Worm (Caenorhabditis elegans) whole organism, late embryonic: ENCODE data around the gene F36D4.1.

Experiments used
- ceh-31 ChIP-seq: sonication (generic microtip); optimal IDR thresholded peaks from 2 replicates; lab custom pipeline; 2016; ENCODE audit warnings: missing genetic modification characterization, missing compliant biosample characterization
- ceh-45 ChIP-seq: fragments of 200-800 bp; sonication (Bioruptor generic); IDR thresholded peaks from 2 replicates; pipeline ENCODE4 v1.3.6; 2022; ENCODE audit warnings: missing genetic modification reagents, missing genetic modification characterization, missing compliant biosample characterization
- elt-2 ChIP-seq: sonication (generic microtip); optimal IDR thresholded peaks from 2 replicates; lab custom pipeline; 2016; ENCODE audit warnings: missing genetic modification reagents, missing genetic modification characterization, missing compliant biosample characterization
- ets-4 ChIP-seq: sonication (generic microtip); optimal IDR thresholded peaks from 2 replicates; lab custom pipeline; 2016; ENCODE audit warnings: missing genetic modification characterization, missing compliant biosample characterization
- eyg-1 ChIP-seq: sonication (generic microtip); optimal IDR thresholded peaks from 2 replicates; lab custom pipeline; 2016; ENCODE audit warnings: missing genotype, missing genetic modification characterization, missing compliant biosample characterization
- fkh-6 ChIP-seq: sonication (generic microtip); optimal IDR thresholded peaks from 2 replicates; lab custom pipeline; 2016; ENCODE audit warnings: missing genetic modification characterization, missing compliant biosample characterization
- hlh-15 ChIP-seq: sonication (generic microtip); optimal IDR thresholded peaks from 2 replicates; lab custom pipeline; 2016; ENCODE audit warnings: missing genetic modification characterization, missing compliant biosample characterization
- hlh-30 ChIP-seq: sonication (generic microtip); optimal IDR thresholded peaks from 2 replicates; lab custom pipeline; 2017; ENCODE audit warnings: antibody characterized with exemption, missing genetic modification characterization, missing compliant biosample characterization; ENCODE audit not compliant: insufficient read depth
- hlh-8 ChIP-seq: sonication (generic microtip); optimal IDR thresholded peaks from 2 replicates; lab custom pipeline; 2016; ENCODE audit warnings: missing genotype, missing genetic modification characterization, missing compliant biosample characterization
- pag-3 ChIP-seq: sonication (generic microtip); optimal IDR thresholded peaks from 2 replicates; lab custom pipeline; 2016; ENCODE audit warnings: missing compliant biosample characterization, missing genetic modification characterization, borderline replicate concordance
- pqm-1 ChIP-seq: sonication (generic microtip); optimal IDR thresholded peaks from 2 replicates; lab custom pipeline; 2016; ENCODE audit warnings: missing genetic modification characterization, missing compliant biosample characterization
- ttx-3 ChIP-seq: sonication (generic microtip); optimal IDR thresholded peaks from 2 replicates; lab custom pipeline; 2016; ENCODE audit warnings: missing genetic modification reagents, missing genetic modification characterization, missing compliant biosample characterization
- unc-3 ChIP-seq, 2 experiments: fragments of 200-800 bp in 1 of 2; sonication (Bioruptor generic) in 1 of 2; sonication (generic microtip) in 1 of 2; conservative IDR thresholded peaks in 1 of 2; optimal IDR thresholded peaks in 1 of 2; 2 replicates each; pipeline versions ENCODE4 v1.3.6 to Lab custom; 2016 to 2022; ENCODE audit warnings: missing compliant biosample characterization in 2 of 2, missing genetic modification characterization in 2 of 2, missing genetic modification reagents in 1 of 2

ce11 chrV:9423539-9423938 is 6.8 kb downstream of the F36D4.1 start:
- TF ChIP-seq hlh-30 (tag; lab: Kevin White, UChicago) (no peak), eyg-1 (tag; lab: Kevin White, UChicago) (no peak), ceh-45 (GFP tag; lab: Robert Waterston, UW) (no peak), hlh-15 (tag; lab: Kevin White, UChicago) (no peak), pag-3 (tag; lab: Kevin White, UChicago) (no peak), fkh-6 (tag; lab: Kevin White, UChicago) (no peak), ttx-3 (no peak), ceh-31 (no peak), elt-2 (no peak), pqm-1 (tag; lab: Kevin White, UChicago) (no peak), ets-4 (tag; lab: Kevin White, UChicago) (no peak), hlh-8 (tag; lab: Kevin White, UChicago) (no peak), unc-3 (GFP tag; conservative IDR thresholded peaks at IDR 0.05; lab: Robert Waterston, UW) (no peak), unc-3 (tag; optimal IDR thresholded peaks at IDR 0.05; lab: Kevin White, UChicago) (no peak)
